Fruit fly (Drosophila melanogaster): ENCODE measurements around the gene PMCA.
A peak's percentile ranks its signal among the peaks of the same experiment; 100 is the strongest.

Gene PMCA

dm6 chr4:388784-389313 lies 30.1 kb upstream of the PMCA start (continued):
- TF ChIP-seq ssp (GFP tag; IDR thresholded peaks at IDR 0.05) (no peak), sim (GFP tag; IDR thresholded peaks at IDR 0.05) (no peak), peb (GFP tag; IDR thresholded peaks at IDR 0.05) (no peak), CG3995 (GFP tag; optimal IDR thresholded peaks at IDR 0.05) (no peak), CG14860 (GFP tag; IDR thresholded peaks at IDR 0.05; ENCODE audit: partially characterized antibody) (no peak), Side (GFP tag; optimal IDR thresholded peaks at IDR 0.05) (no peak), Fer2 (tag; optimal IDR thresholded peaks at IDR 0.05) (no peak), CG3163 (GFP tag; optimal IDR thresholded peaks at IDR 0.05) (peak; percentile 41), CG8281 (tag; optimal IDR thresholded peaks at IDR 0.05) (no peak), Dip2 (GFP tag; IDR thresholded peaks at IDR 0.05) (no peak), CG10565 (GFP tag; optimal IDR thresholded peaks at IDR 0.05) (no peak), CG10431 (GFP tag; optimal IDR thresholded peaks at IDR 0.05) (no peak), tup (GFP tag; optimal IDR thresholded peaks at IDR 0.05) (no peak), sc (optimal IDR thresholded peaks at IDR 0.05) (no peak), sc (GFP tag; optimal IDR thresholded peaks at IDR 0.05) (no peak), Kr (GFP tag; optimal IDR thresholded peaks at IDR 0.05) (no peak), Nf-YA (GFP tag; IDR thresholded peaks at IDR 0.05) (no peak), CG5953 (GFP tag; IDR thresholded peaks at IDR 0.05) (no peak), unc-4 (GFP tag; IDR thresholded peaks at IDR 0.05; ENCODE audit: partially characterized antibody) (no peak), CG17912 (GFP tag; optimal IDR thresholded peaks at IDR 0.05) (no peak), repo (GFP tag; optimal IDR thresholded peaks at IDR 0.05) (no peak), yki (optimal IDR thresholded peaks at IDR 0.05) (no peak), lab (GFP tag; optimal IDR thresholded peaks at IDR 0.05) (no peak), Nf-YB (GFP tag; optimal IDR thresholded peaks at IDR 0.05) (peak; percentile 30), gcm2 (GFP tag; optimal IDR thresholded peaks at IDR 0.05) (no peak), CG30431 (GFP tag; optimal IDR thresholded peaks at IDR 0.05) (no peak), CG4282 (GFP tag; optimal IDR thresholded peaks at IDR 0.05) (no peak), emc (GFP tag; optimal IDR thresholded peaks at IDR 0.05) (no peak), Nf-YC (tag; optimal IDR thresholded peaks at IDR 0.05) (peak; percentile 36), Doc3 (GFP tag; IDR thresholded peaks at IDR 0.05; ENCODE audit: partially characterized antibody) (no peak), crol (GFP tag; IDR thresholded peaks at IDR 0.05) (0 out of 2 replicates have a peak, but pooled peaks have one; percentile 2), CG6272 (GFP tag; IDR thresholded peaks at IDR 0.05) (no peak), fu2 (GFP tag; optimal IDR thresholded peaks at IDR 0.05) (no peak), H15 (GFP tag; IDR thresholded peaks at IDR 0.05) (no peak), Rfx (GFP tag; IDR thresholded peaks at IDR 0.05) (no peak), ems (GFP tag; optimal IDR thresholded peaks at IDR 0.05) (no peak), Hr39 (optimal IDR thresholded peaks at IDR 0.05) (no peak), pum (GFP tag; optimal IDR thresholded peaks at IDR 0.05) (no peak), CG2120 (GFP tag; optimal IDR thresholded peaks at IDR 0.05) (no peak), Lhr (GFP tag; optimal IDR thresholded peaks at IDR 0.05) (no peak), HmgZ (tag; optimal IDR thresholded peaks at IDR 0.05) (no peak), CG12942 (GFP tag; optimal IDR thresholded peaks at IDR 0.05) (no peak), CG15514 (GFP tag; optimal IDR thresholded peaks at IDR 0.05) (no peak), CG2875 (GFP tag; optimal IDR thresholded peaks at IDR 0.05) (no peak), Trl (optimal IDR thresholded peaks at IDR 0.05) (peak; percentile 53 to 82), Trl (GFP tag; optimal IDR thresholded peaks at IDR 0.05) (no peak), H2.0 (GFP tag; IDR thresholded peaks at IDR 0.05) (no peak), tio (GFP tag; optimal IDR thresholded peaks at IDR 0.05) (no peak)

Data from whole organism, embryonic.